Fruit fly (Drosophila melanogaster): Measurements from ENCODE around the gene Elovl7.

Elovl7 gene

dm6 chr3R:7995722-7996121 lies at the start of gene Elovl7:
TSS of gene Elovl7 (minus strand) at chr3R:7995852.
- no peak for TF ChIP-seq pan (optimal IDR thresholded peaks at IDR 0.05)
- no peak for TF ChIP-seq psq (optimal IDR thresholded peaks at IDR 0.05)
- no peak for TF ChIP-seq Dll (optimal IDR thresholded peaks at IDR 0.05)
- no peak for TF ChIP-seq CG8478 (optimal IDR thresholded peaks at IDR 0.05)
- TF ChIP-seq usp (GFP tag; optimal IDR thresholded peaks at IDR 0.05) = no peak
- TF ChIP-seq EcR (GFP tag; optimal IDR thresholded peaks at IDR 0.05) = no peak

dm6 chr3R:8040843-8041242 lies 45.2 kb upstream of the Elovl7 start, which contains the start of gene CG43060:
TSS of gene CG43060 (plus strand) at chr3R:8041224.
- no peak for TF ChIP-seq psq (optimal IDR thresholded peaks at IDR 0.05)
- TF ChIP-seq usp (GFP tag; optimal IDR thresholded peaks at IDR 0.05) = no peak
- no peak for TF ChIP-seq EcR (GFP tag; optimal IDR thresholded peaks at IDR 0.05)
- no peak for TF ChIP-seq pan (optimal IDR thresholded peaks at IDR 0.05)
- TF ChIP-seq Dll (optimal IDR thresholded peaks at IDR 0.05) = no peak
- TF ChIP-seq CG8478 (optimal IDR thresholded peaks at IDR 0.05) = no peak

- TF ChIP-seq EcR (GFP tag; optimal IDR thresholded peaks at IDR 0.05) = no peak
- TF ChIP-seq usp (GFP tag; optimal IDR thresholded peaks at IDR 0.05) = no peak
- TF ChIP-seq Dll (optimal IDR thresholded peaks at IDR 0.05) = no peak
- TF ChIP-seq pan (optimal IDR thresholded peaks at IDR 0.05) = no peak
- no peak for TF ChIP-seq psq (optimal IDR thresholded peaks at IDR 0.05)
- TF ChIP-seq CG8478 (optimal IDR thresholded peaks at IDR 0.05) = no peak
Observed at dm6 chr3R:8038927-8039326, 43.3 kb upstream of the Elovl7 start.

- no peak for TF ChIP-seq CG8478 (optimal IDR thresholded peaks at IDR 0.05)
- no peak for TF ChIP-seq EcR (GFP tag; optimal IDR thresholded peaks at IDR 0.05)
- no peak for TF ChIP-seq Dll (optimal IDR thresholded peaks at IDR 0.05)
- no peak for TF ChIP-seq psq (optimal IDR thresholded peaks at IDR 0.05)
- no peak for TF ChIP-seq pan (optimal IDR thresholded peaks at IDR 0.05)
- no peak for TF ChIP-seq usp (GFP tag; optimal IDR thresholded peaks at IDR 0.05)
Observed at dm6 chr3R:8037896-8038295, 42.2 kb upstream of the Elovl7 start.

dm6 chr3R:8032923-8033478 lies 37.3 kb upstream of the Elovl7 start, which contains the start of the genes CG11035 and unc-45:
TSS of gene CG11035 (minus strand) at chr3R:8033009.
TSS of gene unc-45 (plus strand) at chr3R:8033301.
- TF ChIP-seq psq (optimal IDR thresholded peaks at IDR 0.05) (no peak), EcR (GFP tag; optimal IDR thresholded peaks at IDR 0.05) (no peak), pan (optimal IDR thresholded peaks at IDR 0.05) (no peak), usp (GFP tag; optimal IDR thresholded peaks at IDR 0.05) (no peak), Dll (optimal IDR thresholded peaks at IDR 0.05) (no peak), CG8478 (optimal IDR thresholded peaks at IDR 0.05) (no peak)

dm6 chr3R:8030151-8030899 lies 34.7 kb upstream of the Elovl7 start, which contains the start of the genes CG10903 and CG2747:
TSS of gene CG10903 (plus strand) at chr3R:8030411.
TSS of gene CG2747 (minus strand) at chr3R:8030790.
- TF ChIP-seq psq (optimal IDR thresholded peaks at IDR 0.05) = no peak
- TF ChIP-seq usp (GFP tag; optimal IDR thresholded peaks at IDR 0.05) = no peak
- TF ChIP-seq Dll (optimal IDR thresholded peaks at IDR 0.05) = no peak
- no peak for TF ChIP-seq EcR (GFP tag; optimal IDR thresholded peaks at IDR 0.05)
- TF ChIP-seq pan (optimal IDR thresholded peaks at IDR 0.05) = no peak

dm6 chr3R:8029496-8030013 lies 33.9 kb upstream of the Elovl7 start, which contains the start of gene ImpE3:
TSS of gene ImpE3 (minus strand) at chr3R:8029546.
- TF ChIP-seq Dll (optimal IDR thresholded peaks at IDR 0.05) = no peak
- TF ChIP-seq CG8478 (optimal IDR thresholded peaks at IDR 0.05) = no peak
- no peak for TF ChIP-seq usp (GFP tag; optimal IDR thresholded peaks at IDR 0.05)
- TF ChIP-seq psq (optimal IDR thresholded peaks at IDR 0.05) = no peak
- no peak for TF ChIP-seq EcR (GFP tag; optimal IDR thresholded peaks at IDR 0.05)
- TF ChIP-seq pan (optimal IDR thresholded peaks at IDR 0.05) = no peak

dm6 chr3R:8027203-8027688 lies 31.6 kb upstream of the Elovl7 start:
- no peak for TF ChIP-seq pan (optimal IDR thresholded peaks at IDR 0.05)
- no peak for TF ChIP-seq usp (GFP tag; optimal IDR thresholded peaks at IDR 0.05)
- TF ChIP-seq psq (optimal IDR thresholded peaks at IDR 0.05) = no peak
- peak; percentile 63 for TF ChIP-seq Dll (optimal IDR thresholded peaks at IDR 0.05)

- TF ChIP-seq EcR (GFP tag; optimal IDR thresholded peaks at IDR 0.05) = no peak
- no peak for TF ChIP-seq usp (GFP tag; optimal IDR thresholded peaks at IDR 0.05)
- no peak for TF ChIP-seq pan (optimal IDR thresholded peaks at IDR 0.05)
- TF ChIP-seq CG8478 (optimal IDR thresholded peaks at IDR 0.05) = no peak
- TF ChIP-seq psq (optimal IDR thresholded peaks at IDR 0.05) = no peak
- no peak for TF ChIP-seq Dll (optimal IDR thresholded peaks at IDR 0.05)
Observed at dm6 chr3R:8026515-8026914, 30.9 kb upstream of the Elovl7 start.

dm6 chr3R:8013121-8014009 lies 17.7 kb upstream of the Elovl7 start, which contains the start of the genes CG10435 and Pbp95:
TSS of gene CG10435 (minus strand) at chr3R:8013201.
TSS of gene Pbp95 (plus strand) at chr3R:8013791.
- TF ChIP-seq CG8478 (optimal IDR thresholded peaks at IDR 0.05) = no peak
- TF ChIP-seq EcR (GFP tag; optimal IDR thresholded peaks at IDR 0.05) = no peak
- TF ChIP-seq usp (GFP tag; optimal IDR thresholded peaks at IDR 0.05) = no peak
- peak; percentile 71 for TF ChIP-seq pan (optimal IDR thresholded peaks at IDR 0.05)
- TF ChIP-seq Dll (optimal IDR thresholded peaks at IDR 0.05) = no peak
- TF ChIP-seq psq (optimal IDR thresholded peaks at IDR 0.05) = no peak

dm6 chr3R:8009080-8009620 lies 13.5 kb upstream of the Elovl7 start, which contains the start of the genes CG11052 and CG3223:
TSS of gene CG11052 (minus strand) at chr3R:8009297.
TSS of gene CG3223 (plus strand) at chr3R:8009400.
- TF ChIP-seq psq (optimal IDR thresholded peaks at IDR 0.05) (no peak), EcR (GFP tag; optimal IDR thresholded peaks at IDR 0.05) (no peak), Dll (optimal IDR thresholded peaks at IDR 0.05) (no peak), pan (optimal IDR thresholded peaks at IDR 0.05) (no peak), usp (GFP tag; optimal IDR thresholded peaks at IDR 0.05) (no peak), CG8478 (optimal IDR thresholded peaks at IDR 0.05) (no peak)

Data from whole organism.